Worm (Caenorhabditis elegans) whole organism, late embryonic: Measurements from ENCODE around the gene npr-39.
A peak's percentile ranks its signal among the peaks of the same experiment; 100 is the strongest.

Source experiments
- F13H6.1 ChIP-seq: sonication (generic microtip); optimal IDR thresholded peaks from 2 replicates; lab custom pipeline; 2016; ENCODE audit warnings: missing genetic modification characterization, missing compliant biosample characterization
- T23F11.4 ChIP-seq: fragments of 200-800 bp; sonication (Bioruptor generic); optimal IDR thresholded peaks from 2 replicates; lab custom pipeline; 2018; ENCODE audit warnings: mild to moderate bottlenecking, missing genetic modification characterization, missing compliant biosample characterization
- ahr-1 ChIP-seq: sonication (generic microtip); optimal IDR thresholded peaks from 2 replicates; lab custom pipeline; 2016; ENCODE audit warnings: missing genetic modification characterization, missing compliant biosample characterization
- ama-1 ChIP-seq: fragments of 150-350 bp; optimal IDR thresholded peaks from 2 replicates; lab custom pipeline; 2014
- ceh-18 ChIP-seq: sonication (generic microtip); optimal IDR thresholded peaks from 2 replicates; lab custom pipeline; 2016; ENCODE audit warnings: missing genetic modification characterization, missing compliant biosample characterization
- ceh-19 ChIP-seq: fragments of 200-800 bp; sonication (Bioruptor generic); optimal IDR thresholded peaks from 2 replicates; lab custom pipeline; 2018; ENCODE audit warnings: mild to moderate bottlenecking, missing genetic modification characterization, missing compliant biosample characterization
- ceh-2 ChIP-seq: sonication (generic microtip); optimal IDR thresholded peaks from 2 replicates; lab custom pipeline; 2016; ENCODE audit warnings: missing genotype, missing genetic modification characterization, missing compliant biosample characterization
- ceh-24 ChIP-seq: sonication (generic microtip); optimal IDR thresholded peaks from 2 replicates; lab custom pipeline; 2016; ENCODE audit warnings: mild to moderate bottlenecking, missing genetic modification characterization, missing compliant biosample characterization
- ceh-30 ChIP-seq: fragments of 150-350 bp; optimal IDR thresholded peaks from 2 replicates; lab custom pipeline; 2014; ENCODE audit warnings: missing biosample characterization, missing genetic modification characterization
- ceh-31 ChIP-seq: sonication (generic microtip); optimal IDR thresholded peaks from 2 replicates; lab custom pipeline; 2016; ENCODE audit warnings: missing genetic modification characterization, missing compliant biosample characterization
- ceh-34 ChIP-seq: sonication (generic microtip); optimal IDR thresholded peaks from 2 replicates; lab custom pipeline; 2016; ENCODE audit warnings: mild to moderate bottlenecking, missing genetic modification characterization, missing compliant biosample characterization
- ceh-45 ChIP-seq: fragments of 200-800 bp; sonication (Bioruptor generic); IDR thresholded peaks from 2 replicates; pipeline ENCODE4 v1.3.6; 2022; ENCODE audit warnings: missing genetic modification reagents, missing genetic modification characterization, missing compliant biosample characterization
- ceh-6 ChIP-seq: fragments of 200-800 bp; sonication (Bioruptor generic); optimal IDR thresholded peaks from 2 replicates; lab custom pipeline; 2018; ENCODE audit warnings: mild to moderate bottlenecking, missing genetic modification characterization, missing compliant biosample characterization
- elt-4 ChIP-seq: sonication (generic microtip); optimal IDR thresholded peaks from 2 replicates; lab custom pipeline; 2016; ENCODE audit warnings: missing genetic modification characterization, missing compliant biosample characterization
- fkh-6 ChIP-seq: sonication (generic microtip); optimal IDR thresholded peaks from 2 replicates; lab custom pipeline; 2016; ENCODE audit warnings: missing genetic modification characterization, missing compliant biosample characterization
- gmeb-2 ChIP-seq: sonication (generic microtip); optimal IDR thresholded peaks from 2 replicates; lab custom pipeline; 2016; ENCODE audit warnings: missing genetic modification characterization, inconsistent platforms, missing compliant biosample characterization
- hlh-30 ChIP-seq: sonication (generic microtip); optimal IDR thresholded peaks from 2 replicates; lab custom pipeline; 2017; ENCODE audit warnings: antibody characterized with exemption, missing genetic modification characterization, missing compliant biosample characterization; ENCODE audit not compliant: insufficient read depth
- lin-11 ChIP-seq: fragments of 200-800 bp; sonication (Bioruptor generic); optimal IDR thresholded peaks from 2 replicates; lab custom pipeline; 2018; ENCODE audit warnings: mild to moderate bottlenecking, missing genetic modification characterization, missing compliant biosample characterization
- madf-2 ChIP-seq: sonication (generic microtip); optimal IDR thresholded peaks from 2 replicates; lab custom pipeline; 2017; ENCODE audit warnings: missing genetic modification characterization, missing compliant biosample characterization
- mec-3 ChIP-seq: sonication (generic microtip); optimal IDR thresholded peaks from 2 replicates; lab custom pipeline; 2016; ENCODE audit warnings: borderline replicate concordance, missing genetic modification characterization, missing compliant biosample characterization
- nhr-11 ChIP-seq: fragments of 150-350 bp; optimal IDR thresholded peaks from 2 replicates; lab custom pipeline; 2014; ENCODE audit warnings: missing biosample characterization, missing genetic modification characterization
- npax-4 ChIP-seq: sonication (generic microtip); optimal IDR thresholded peaks from 2 replicates; lab custom pipeline; 2016; ENCODE audit warnings: missing genetic modification characterization, missing compliant biosample characterization
- odd-2 ChIP-seq: sonication (generic microtip); optimal IDR thresholded peaks from 2 replicates; lab custom pipeline; 2017; ENCODE audit warnings: antibody characterized with exemption, mild to moderate bottlenecking, missing genetic modification characterization, missing compliant biosample characterization
- pag-3 ChIP-seq: sonication (generic microtip); optimal IDR thresholded peaks from 2 replicates; lab custom pipeline; 2016; ENCODE audit warnings: missing compliant biosample characterization, missing genetic modification characterization, borderline replicate concordance
- pqm-1 ChIP-seq: sonication (generic microtip); optimal IDR thresholded peaks from 2 replicates; lab custom pipeline; 2016; ENCODE audit warnings: missing genetic modification characterization, missing compliant biosample characterization
- sdc-2 ChIP-seq: sonication (generic microtip); optimal IDR thresholded peaks from 2 replicates; lab custom pipeline; 2016; ENCODE audit warnings: missing genotype, missing genetic modification characterization, missing compliant biosample characterization
- sox-2 ChIP-seq: fragments of 200-800 bp; sonication (Bioruptor generic); IDR thresholded peaks from 2 replicates; pipeline ENCODE4 v1.3.6; 2022; ENCODE audit warnings: missing genetic modification reagents, missing genetic modification characterization, missing compliant biosample characterization
- sox-4 ChIP-seq: sonication (generic microtip); optimal IDR thresholded peaks from 2 replicates; lab custom pipeline; 2017; ENCODE audit warnings: mild to moderate bottlenecking, missing genetic modification characterization, inconsistent platforms, missing compliant biosample characterization
- unc-3 ChIP-seq, 2 experiments: fragments of 200-800 bp in 1 of 2; sonication (Bioruptor generic) in 1 of 2; sonication (generic microtip) in 1 of 2; conservative IDR thresholded peaks in 1 of 2; optimal IDR thresholded peaks in 1 of 2; 2 replicates each; pipeline versions ENCODE4 v1.3.6 to Lab custom; 2016 to 2022; ENCODE audit warnings: missing compliant biosample characterization in 2 of 2, missing genetic modification characterization in 2 of 2, missing genetic modification reagents in 1 of 2
- unc-42 ChIP-seq: sonication (generic microtip); optimal IDR thresholded peaks from 2 replicates; lab custom pipeline; 2016; ENCODE audit warnings: missing genotype, missing genetic modification characterization, missing compliant biosample characterization
- unc-55 ChIP-seq: sonication (generic microtip); optimal IDR thresholded peaks from 2 replicates; lab custom pipeline; 2017; ENCODE audit warnings: missing biosample characterization, missing genetic modification reagents, missing genetic modification characterization
- zip-5 ChIP-seq: sonication (generic microtip); optimal IDR thresholded peaks from 2 replicates; lab custom pipeline; 2016; ENCODE audit warnings: missing genetic modification characterization, missing compliant biosample characterization

Gene npr-39

DNA sequence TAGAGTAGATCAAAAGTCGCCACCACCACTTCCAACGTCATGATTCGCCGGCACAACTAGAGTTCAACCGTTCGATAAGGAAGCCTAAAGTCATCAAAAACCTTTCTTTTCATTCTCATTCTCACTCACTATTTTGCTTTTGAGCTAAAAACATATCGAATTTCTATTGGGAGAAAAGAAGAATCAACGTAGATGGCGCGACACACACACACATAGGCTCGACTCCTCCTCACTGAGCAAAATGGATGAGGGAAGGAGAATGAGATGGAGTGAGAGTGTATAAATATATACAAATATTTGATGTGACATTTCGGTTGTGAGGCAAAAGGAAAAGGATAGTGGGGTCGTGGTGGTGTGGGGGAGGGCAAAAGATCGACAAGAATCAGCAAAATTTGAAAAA is 22.1 kb upstream of the npr-39 start:
- TF ChIP-seq ceh-19 (peak; percentile 58), ceh-34 (tag; lab: Kevin White, UChicago) (peak; percentile 68), unc-55 (no peak), sdc-2 (tag; lab: Kevin White, UChicago) (no peak)

DNA sequence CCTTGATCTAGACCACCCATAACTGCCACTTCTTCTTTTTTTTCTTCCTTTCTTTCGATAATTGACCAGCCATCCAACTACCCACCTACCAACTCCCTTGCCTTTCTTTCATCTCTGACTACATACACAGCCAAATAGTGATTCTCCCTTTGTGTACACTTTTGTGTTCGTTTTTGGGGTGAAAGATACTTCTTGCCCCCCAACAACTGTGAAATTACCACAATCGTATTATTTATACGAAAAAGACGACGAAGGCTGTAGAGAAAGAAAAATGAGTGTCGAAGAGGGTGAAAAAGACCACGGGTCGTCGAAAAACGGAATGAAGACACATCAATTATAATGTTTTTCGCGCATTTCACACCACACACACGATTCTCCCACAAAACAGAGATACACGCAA is 20.4 kb upstream of the npr-39 start:
- TF ChIP-seq sox-2 (GFP tag; lab: Robert Waterston, UW) (no peak), sox-4 (tag; lab: Kevin White, UChicago) (no peak), sdc-2 (tag; lab: Kevin White, UChicago) (no peak), madf-2 (tag; lab: Kevin White, UChicago) (no peak), gmeb-2 (no peak), zip-5 (no peak), fkh-6 (tag; lab: Kevin White, UChicago) (no peak), ceh-18 (tag; lab: Kevin White, UChicago) (no peak), npax-4 (tag; lab: Kevin White, UChicago) (no peak)

DNA sequence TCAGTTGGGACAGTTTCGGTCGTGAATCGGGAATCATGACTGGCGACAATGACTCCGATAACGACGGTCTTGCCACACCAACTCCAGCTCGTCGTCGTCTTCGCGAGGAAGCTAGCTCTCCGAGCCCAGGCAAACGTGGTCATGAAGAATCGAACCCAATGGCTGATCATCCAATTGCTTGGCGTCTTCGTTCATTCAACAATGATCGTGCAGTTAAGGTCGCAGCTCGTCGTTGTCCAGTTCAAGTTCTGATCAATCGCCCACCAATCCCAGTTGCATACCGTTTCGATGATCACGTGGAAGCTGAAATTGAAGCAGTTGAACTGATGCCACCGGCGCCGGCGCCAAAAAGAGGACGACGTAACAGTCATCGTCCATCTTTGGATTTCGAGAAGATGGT is 19.7 kb upstream of the npr-39 start:
- TF ChIP-seq ahr-1 = no peak
- TF ChIP-seq unc-3 (GFP tag; conservative IDR thresholded peaks at IDR 0.05; lab: Robert Waterston, UW) = no peak
- no peak for TF ChIP-seq unc-3 (tag; optimal IDR thresholded peaks at IDR 0.05; lab: Kevin White, UChicago)
- no peak for TF ChIP-seq nhr-11 (tag; lab: Kevin White, UChicago)
- TF ChIP-seq ceh-2 (tag; lab: Kevin White, UChicago) = no peak
- no peak for TF ChIP-seq pag-3 (tag; lab: Kevin White, UChicago)
- TF ChIP-seq ceh-24 = no peak
- no peak for TF ChIP-seq lin-11 (tag; lab: Kevin White, UChicago)
- no peak for TF ChIP-seq ceh-31 (tag; lab: Kevin White, UChicago)
- no peak for TF ChIP-seq elt-4 (tag; lab: Kevin White, UChicago)
- TF ChIP-seq ceh-6 (GFP tag; lab: Kevin White, UChicago) = no peak
- TF ChIP-seq hlh-30 (tag; lab: Kevin White, UChicago) = no peak
- TF ChIP-seq sdc-2 (tag; lab: Kevin White, UChicago) = no peak
- no peak for TF ChIP-seq mec-3
- TF ChIP-seq ama-1 (lab: Kevin White, UChicago) = no peak

DNA sequence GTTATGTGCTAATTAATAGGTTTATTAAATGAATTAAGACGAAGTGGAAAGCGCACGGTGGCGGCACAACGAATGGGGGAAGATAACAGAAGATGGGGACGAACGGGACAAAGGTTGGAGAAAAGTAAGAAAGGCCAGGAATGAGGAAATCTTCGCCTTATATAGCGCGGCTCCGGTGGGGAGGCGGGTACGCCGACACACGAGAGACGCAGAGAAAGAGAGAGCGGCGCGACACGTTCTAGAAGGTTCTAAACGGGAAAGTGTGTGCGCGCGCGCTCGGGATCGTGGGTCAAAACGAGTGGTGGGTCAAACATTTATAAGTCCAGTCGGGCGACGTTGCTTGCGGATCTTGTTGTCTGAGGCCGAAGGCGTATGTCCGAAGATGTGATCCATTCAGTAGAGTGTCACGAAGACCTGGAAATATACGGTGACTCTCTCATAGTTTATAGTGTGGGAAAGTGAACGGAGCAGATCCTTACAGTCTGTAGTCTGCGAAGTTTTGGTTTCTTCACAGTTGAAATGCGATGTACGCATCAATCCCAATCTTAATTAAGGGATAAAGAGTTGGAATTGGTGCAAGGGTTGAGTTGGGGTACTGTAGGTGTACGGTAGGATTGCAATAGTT is 17.6 kb upstream of the npr-39 start:
- 0 out of 2 replicates have a peak, but pooled peaks have one; percentile 33 for TF ChIP-seq ceh-45 (GFP tag; lab: Robert Waterston, UW)

DNA sequence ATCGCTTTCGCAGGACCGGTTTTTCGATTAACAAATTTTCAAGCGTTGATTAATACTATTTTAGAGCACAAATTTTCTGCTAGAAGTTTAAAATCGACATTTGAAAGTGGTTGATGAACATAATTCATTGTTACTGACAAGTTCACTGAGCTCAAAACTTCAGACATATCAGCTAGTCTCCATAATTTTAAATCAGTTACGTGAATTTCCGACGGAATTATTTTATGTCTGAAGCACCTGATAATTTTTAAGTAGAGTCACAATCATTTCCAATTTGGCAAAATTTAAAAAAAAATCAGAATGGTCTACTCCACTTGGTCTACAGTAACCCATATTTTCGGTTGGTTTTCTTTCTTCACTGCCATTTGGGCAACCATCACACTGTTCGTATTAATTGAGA is 15.0 kb upstream of the npr-39 start, which contains the start of gene str-118:
Gene str-118 (plus strand): TSS at position 301 of the 400 bp plus-strand sequence.
- no peak for TF ChIP-seq odd-2 (tag; lab: Kevin White, UChicago)
- no peak for TF ChIP-seq unc-55
- no peak for TF ChIP-seq T23F11.4
- no peak for TF ChIP-seq F13H6.1 (tag; lab: Kevin White, UChicago)
- no peak for TF ChIP-seq ceh-30 (tag; lab: Kevin White, UChicago)
- no peak for TF ChIP-seq ceh-19
- no peak for TF ChIP-seq unc-42
- TF ChIP-seq madf-2 (tag; lab: Kevin White, UChicago) = no peak
- no peak for TF ChIP-seq ahr-1

DNA sequence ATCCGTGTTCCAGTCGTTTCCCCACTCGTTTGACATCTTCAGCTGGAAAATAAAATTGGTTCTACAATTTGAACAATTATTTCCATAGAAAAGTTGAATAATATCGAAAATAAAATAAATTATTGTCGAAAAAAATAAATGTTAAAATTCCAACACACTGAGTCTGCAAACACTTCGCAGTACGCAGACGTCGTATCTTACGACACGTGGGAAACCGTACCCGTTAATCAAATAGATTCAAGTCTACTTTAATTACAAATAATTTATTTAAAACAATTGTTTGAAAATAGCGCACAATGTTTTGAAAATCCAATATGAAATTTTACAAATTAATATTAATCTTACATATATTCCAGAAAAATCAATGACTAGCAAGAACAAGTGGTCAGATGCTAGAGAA is 12.0 kb upstream of the npr-39 start, which contains the start of gene yif-1:
Gene yif-1 (minus strand): TSS at position 42 of the 400 bp plus-strand sequence.
- peak; percentile 70 for TF ChIP-seq unc-42
- TF ChIP-seq ceh-30 (tag; lab: Kevin White, UChicago) = peak; percentile 36
- TF ChIP-seq pqm-1 (tag; lab: Kevin White, UChicago) = no peak
